Worm (Caenorhabditis elegans) whole organism, L1 larva: ENCODE measurements around the gene Y82E9BL.12.

Source experiments
- C16A3.4 ChIP-seq: fragments of 150-350 bp; optimal IDR thresholded peaks from 2 replicates; lab custom pipeline; 2014; ENCODE audit warnings: missing biosample characterization, missing genetic modification characterization
- C34B4.2 ChIP-seq: sonication (generic microtip); optimal IDR thresholded peaks from 2 replicates; lab custom pipeline; 2017; ENCODE audit warnings: mild to moderate bottlenecking, missing genetic modification characterization, missing compliant biosample characterization
- alr-1 ChIP-seq: fragments of 200-800 bp; sonication (Bioruptor generic); optimal IDR thresholded peaks from 2 replicates; lab custom pipeline; 2018; ENCODE audit warnings: borderline replicate concordance, mild to moderate bottlenecking, missing genetic modification characterization, missing compliant biosample characterization
- blmp-1 ChIP-seq: fragments of 150-350 bp; optimal IDR thresholded peaks from 2 replicates; lab custom pipeline; 2014; ENCODE audit warnings: missing biosample characterization, missing genetic modification characterization
- ceh-63 ChIP-seq: fragments of 200-800 bp; sonication (Bioruptor generic); optimal IDR thresholded peaks from 2 replicates; lab custom pipeline; 2018; ENCODE audit warnings: mild to moderate bottlenecking, missing genetic modification characterization, missing compliant biosample characterization
- ceh-8 ChIP-seq: fragments of 200-800 bp; sonication (Bioruptor generic); optimal IDR thresholded peaks from 2 replicates; lab custom pipeline; 2018; ENCODE audit warnings: mild to moderate bottlenecking, missing genetic modification characterization, moderate library complexity, missing compliant biosample characterization
- ceh-82 ChIP-seq, 3 experiments: fragments of 150-350 bp in 1 of 3; sonication (generic microtip) in 2 of 3; optimal IDR thresholded peaks; 2 replicates each; lab custom pipeline; 2014 to 2017; ENCODE audit warnings: missing biosample characterization in 3 of 3, missing genetic modification characterization in 3 of 3
- ceh-90 ChIP-seq: sonication (generic microtip); optimal IDR thresholded peaks from 2 replicates; lab custom pipeline; 2016; ENCODE audit warnings: missing genetic modification characterization, missing compliant biosample characterization
- dpl-1 ChIP-seq, 3 experiments: fragments of 150-350 bp in 2 of 3; sonication (generic microtip) in 1 of 3; optimal IDR thresholded peaks; 2 replicates each; lab custom pipeline; 2014 to 2017; ENCODE audit warnings: missing biosample characterization in 3 of 3, missing genetic modification characterization in 3 of 3, missing genetic modification reagents in 3 of 3
- dsc-1 ChIP-seq: sonication (generic microtip); optimal IDR thresholded peaks from 2 replicates; lab custom pipeline; 2016; ENCODE audit warnings: mild to moderate bottlenecking, missing genetic modification characterization, missing compliant biosample characterization
- efl-1 ChIP-seq, 4 experiments: fragments of 150-350 bp; optimal IDR thresholded peaks in 3 of 4; peaks in 1 of 4; 1 replicate in 1 of 4; 2 replicates in 3 of 4; lab custom pipeline; 2014; ENCODE audit warnings: missing biosample characterization in 2 of 4, missing genetic modification characterization in 2 of 4, missing genetic modification reagents in 2 of 4
- efl-3 ChIP-seq: fragments of 200-800 bp; sonication (Bioruptor generic); optimal IDR thresholded peaks from 2 replicates; lab custom pipeline; 2018; ENCODE audit warnings: mild to moderate bottlenecking, missing genetic modification characterization, missing compliant biosample characterization
- elt-2 ChIP-seq: sonication (generic microtip); optimal IDR thresholded peaks from 2 replicates; lab custom pipeline; 2016; ENCODE audit warnings: missing genetic modification characterization, mild to moderate bottlenecking, inconsistent platforms, missing compliant biosample characterization, missing genetic modification reagents
- fkh-10 ChIP-seq: sonication (generic microtip); optimal IDR thresholded peaks from 2 replicates; lab custom pipeline; 2017; ENCODE audit warnings: missing biosample characterization, missing genetic modification reagents, missing genetic modification characterization
- fkh-8 ChIP-seq: sonication (generic microtip); optimal IDR thresholded peaks from 2 replicates; lab custom pipeline; 2016; ENCODE audit warnings: mild to moderate bottlenecking, missing genetic modification characterization, missing compliant biosample characterization
- hlh-17 ChIP-seq: fragments of 200-800 bp; sonication (Bioruptor generic); optimal IDR thresholded peaks from 2 replicates; lab custom pipeline; 2018; ENCODE audit warnings: missing genetic modification characterization, mild to moderate bottlenecking, missing compliant biosample characterization, moderate library complexity, borderline replicate concordance
- hlh-4 ChIP-seq: sonication (generic microtip); optimal IDR thresholded peaks from 2 replicates; lab custom pipeline; 2016; ENCODE audit warnings: mild to moderate bottlenecking, missing genetic modification characterization, missing compliant biosample characterization
- isw-1 ChIP-seq: fragments of 200-800 bp; sonication (Bioruptor generic); IDR thresholded peaks from 2 replicates; pipeline ENCODE4 v1.3.6; 2022; ENCODE audit warnings: missing genetic modification characterization, missing compliant biosample characterization
- lin-35 ChIP-seq, 2 experiments: fragments of 150-350 bp; optimal IDR thresholded peaks; 2 replicates each; lab custom pipeline; 2014; ENCODE audit warnings: missing biosample characterization in 2 of 2, missing genetic modification characterization in 2 of 2, missing genetic modification reagents in 2 of 2
- mep-1 ChIP-seq: fragments of 150-350 bp; optimal IDR thresholded peaks from 2 replicates; lab custom pipeline; 2014; ENCODE audit warnings: missing biosample characterization, missing genetic modification characterization
- nhr-20 ChIP-seq: sonication (generic microtip); optimal IDR thresholded peaks from 2 replicates; lab custom pipeline; 2016; ENCODE audit warnings: mild to moderate bottlenecking, missing genetic modification characterization, missing compliant biosample characterization
- nhr-47 ChIP-seq: sonication (generic microtip); optimal IDR thresholded peaks from 2 replicates; lab custom pipeline; 2016; ENCODE audit warnings: mild to moderate bottlenecking, missing genetic modification characterization, moderate library complexity, missing compliant biosample characterization
- nhr-71 ChIP-seq: sonication (generic microtip); optimal IDR thresholded peaks from 2 replicates; lab custom pipeline; 2016; ENCODE audit warnings: mild to moderate bottlenecking, missing genetic modification characterization, moderate library complexity, missing compliant biosample characterization
- nhr-76 ChIP-seq: sonication (generic microtip); optimal IDR thresholded peaks from 2 replicates; lab custom pipeline; 2017; ENCODE audit warnings: missing biosample characterization, missing genetic modification characterization
- nhr-90 ChIP-seq: sonication (generic microtip); optimal IDR thresholded peaks from 2 replicates; lab custom pipeline; 2016; ENCODE audit warnings: mild to moderate bottlenecking, missing genetic modification characterization, missing compliant biosample characterization; ENCODE audit not compliant: poor library complexity
- snu-23 ChIP-seq: sonication (generic microtip); optimal IDR thresholded peaks from 2 replicates; lab custom pipeline; 2016; ENCODE audit warnings: missing genetic modification characterization, missing compliant biosample characterization
- sptf-1 ChIP-seq: fragments of 150-350 bp; optimal IDR thresholded peaks from 2 replicates; lab custom pipeline; 2014; ENCODE audit warnings: missing biosample characterization, missing genetic modification characterization
- sup-37 ChIP-seq: fragments of 200-800 bp; sonication (Bioruptor generic); optimal IDR thresholded peaks from 2 replicates; lab custom pipeline; 2018; ENCODE audit warnings: mild to moderate bottlenecking, missing genetic modification characterization, missing compliant biosample characterization
- unc-30 ChIP-seq: sonication (generic microtip); optimal IDR thresholded peaks from 2 replicates; lab custom pipeline; 2017; ENCODE audit warnings: missing biosample characterization, missing genetic modification characterization
- unc-86 ChIP-seq: sonication (generic microtip); optimal IDR thresholded peaks from 2 replicates; lab custom pipeline; 2016; ENCODE audit warnings: missing genetic modification characterization, missing compliant biosample characterization
- unc-98 ChIP-seq: fragments of 200-800 bp; sonication (Bioruptor generic); IDR thresholded peaks from 2 replicates; pipeline ENCODE4 v1.3.6; 2022; ENCODE audit warnings: missing genetic modification characterization, missing compliant biosample characterization
- vab-15 ChIP-seq: sonication (generic microtip); optimal IDR thresholded peaks from 2 replicates; lab custom pipeline; 2017; ENCODE audit warnings: missing genotype, mild to moderate bottlenecking, missing genetic modification characterization, missing compliant biosample characterization
- ztf-4 ChIP-seq: fragments of 150-350 bp; optimal IDR thresholded peaks from 2 replicates; lab custom pipeline; 2014; ENCODE audit warnings: missing biosample characterization, missing genetic modification characterization

The Y82E9BL.12 gene

ce11 chrIII:1324513-1324912 is 15.5 kb downstream of the Y82E9BL.12 start, which contains the start of gene fbxa-14:
fbxa-14 (minus strand) TSS chrIII:1324613.
- TF ChIP-seq vab-15 (tag; lab: Kevin White, UChicago): no peak
- no peak for TF ChIP-seq hlh-17 (GFP tag; lab: Kevin White, UChicago)

- TF ChIP-seq unc-98 (GFP tag; lab: Robert Waterston, UW): no peak
- TF ChIP-seq snu-23 (GFP tag; lab: Kevin White, UChicago): no peak
- TF ChIP-seq alr-1 (tag; lab: Kevin White, UChicago): no peak
Observed at ce11 chrIII:1326490-1326889, 17.5 kb downstream of the Y82E9BL.12 start, which contains the start of gene Y82E9BL.18. Y82E9BL.18 (plus strand) TSS chrIII:1326790.

ce11 chrIII:1331894-1332293 is 22.9 kb downstream of the Y82E9BL.12 start, which contains the start of gene Y82E9BL.19:
Y82E9BL.19 (plus strand) TSS chrIII:1332016.
- no peak for TF ChIP-seq nhr-47 (tag; lab: Kevin White, UChicago)
- no peak for TF ChIP-seq ceh-63
- no peak for TF ChIP-seq C34B4.2 (tag; lab: Kevin White, UChicago)
- no peak for TF ChIP-seq unc-86
- TF ChIP-seq nhr-76 (tag; lab: Kevin White, UChicago): no peak
- TF ChIP-seq elt-2 (tag; lab: Kevin White, UChicago): peak; percentile 23

ce11 chrIII:1340240-1340639 is 31.3 kb downstream of the Y82E9BL.12 start, which contains the start of gene fbxa-5:
fbxa-5 (minus strand) TSS chrIII:1340340.
- no peak for TF ChIP-seq nhr-20
- no peak for TF ChIP-seq ceh-90 (tag; lab: Kevin White, UChicago)
- no peak for TF ChIP-seq nhr-90 (tag; lab: Kevin White, UChicago)
- no peak for TF ChIP-seq nhr-47 (tag; lab: Kevin White, UChicago)
- TF ChIP-seq C16A3.4 (tag; lab: Kevin White, UChicago): no peak
- TF ChIP-seq dpl-1 (GFP tag; optimal IDR thresholded peaks at IDR 0.05; lab: Kevin White, UChicago): no peak
- TF ChIP-seq C34B4.2 (tag; lab: Kevin White, UChicago): no peak

ce11 chrIII:1342488-1342887 is 33.5 kb downstream of the Y82E9BL.12 start, which contains the start of gene fbxa-26:
fbxa-26 (minus strand) TSS chrIII:1342522.
- TF ChIP-seq hlh-4 (tag; lab: Kevin White, UChicago): no peak
- TF ChIP-seq nhr-90 (tag; lab: Kevin White, UChicago): no peak

ce11 chrIII:1342919-1343419 is 34.0 kb downstream of the Y82E9BL.12 start, which contains the start of gene fbxa-27:
fbxa-27 (plus strand) TSS chrIII:1342969.
- TF ChIP-seq nhr-71 (tag; lab: Kevin White, UChicago) (no peak), nhr-47 (tag; lab: Kevin White, UChicago) (no peak), unc-30 (tag; lab: Kevin White, UChicago) (no peak), ceh-8 (GFP tag; lab: Kevin White, UChicago) (no peak), blmp-1 (tag; lab: Kevin White, UChicago) (no peak), sptf-1 (tag; lab: Kevin White, UChicago) (no peak), lin-35 (GFP tag; optimal IDR thresholded peaks at IDR 0.05; lab: Kevin White, UChicago) (peak in 1 of 2 experiments; percentile 20), dsc-1 (no peak), efl-3 (no peak), hlh-17 (GFP tag; lab: Kevin White, UChicago) (no peak), efl-1 (optimal IDR thresholded peaks at IDR 0.05; lab: Kevin White, UChicago) (peak; percentile 27 to 63), efl-1 (GFP tag; optimal IDR thresholded peaks at IDR 0.05 in 1 of 2; lab: Kevin White, UChicago) (peak; percentile 62 to 76), mep-1 (tag; lab: Kevin White, UChicago) (no peak), sup-37 (GFP tag; lab: Kevin White, UChicago) (no peak), fkh-8 (tag; lab: Kevin White, UChicago) (no peak), fkh-10 (GFP tag; lab: Kevin White, UChicago) (no peak), dpl-1 (GFP tag; optimal IDR thresholded peaks at IDR 0.05; lab: Kevin White, UChicago) (peak in 1 of 3 experiments; percentile 44), nhr-90 (tag; lab: Kevin White, UChicago) (no peak), ztf-4 (tag; lab: Kevin White, UChicago) (no peak), isw-1 (no peak), ceh-82 (tag; optimal IDR thresholded peaks at IDR 0.05; lab: Kevin White, UChicago) (no peak)
